Fruit fly (Drosophila melanogaster): ENCODE results near the gene ed.
A peak's percentile ranks its signal among the peaks of the same experiment; 100 is the strongest.

ed gene

dm6 chr2L:4118983-4119670, 88.0 kb downstream of the ed start (continued):
- TF ChIP-seq knrl (GFP tag; IDR thresholded peaks at IDR 0.05; ENCODE audit: partially characterized antibody) (no peak), CG10543 (GFP tag; optimal IDR thresholded peaks at IDR 0.05) (peak; percentile 17), MESR4 (GFP tag; optimal IDR thresholded peaks at IDR 0.05) (peak; percentile 1), CG18476 (GFP tag; optimal IDR thresholded peaks at IDR 0.05) (peak; percentile 81), Aef1 (GFP tag; IDR thresholded peaks at IDR 0.05) (peak; percentile 50; the same call in 2 of the 3 replicates), vfl (GFP tag; optimal IDR thresholded peaks at IDR 0.05) (peak; percentile 56), CG9437 (GFP tag; optimal IDR thresholded peaks at IDR 0.05) (peak; percentile 51), Adf1 (GFP tag; IDR thresholded peaks at IDR 0.05) (peak; percentile 27; the same call in 1 of the 2 replicates), zfh2 (GFP tag; optimal IDR thresholded peaks at IDR 0.05) (no peak), CG11723 (GFP tag; optimal IDR thresholded peaks at IDR 0.05) (peak; percentile 64), ac (GFP tag; optimal IDR thresholded peaks at IDR 0.05) (peak; percentile 54), Atf-2 (GFP tag; optimal IDR thresholded peaks at IDR 0.05) (peak; percentile 81), ttk (GFP tag; IDR thresholded peaks at IDR 0.05) (peak; percentile 79), ab (GFP tag; optimal IDR thresholded peaks at IDR 0.05) (peak; percentile 35), E2f2 (GFP tag; IDR thresholded peaks at IDR 0.05) (no peak; the same call in 1 of the 2 replicates), CG10979 (tag; optimal IDR thresholded peaks at IDR 0.05) (peak; percentile 91), CG16815 (GFP tag; optimal IDR thresholded peaks at IDR 0.05) (peak; percentile 82), Bgb (GFP tag; IDR thresholded peaks at IDR 0.05; ENCODE audit: partially characterized antibody) (no peak), jumu (GFP tag; optimal IDR thresholded peaks at IDR 0.05) (peak; percentile 70), E2f1 (GFP tag; IDR thresholded peaks at IDR 0.05) (peak; percentile 74), tio (GFP tag; optimal IDR thresholded peaks at IDR 0.05) (peak; percentile 77), CG14441 (GFP tag; IDR thresholded peaks at IDR 0.05) (peak; percentile 79), Doc3 (GFP tag; IDR thresholded peaks at IDR 0.05; ENCODE audit: partially characterized antibody) (no peak), pzg (GFP tag; optimal IDR thresholded peaks at IDR 0.05) (no peak), CG12942 (GFP tag; optimal IDR thresholded peaks at IDR 0.05) (peak; percentile 55), sqz (GFP tag; optimal IDR thresholded peaks at IDR 0.05) (peak; percentile 84), sna (GFP tag; IDR thresholded peaks at IDR 0.05; ENCODE audit: partially characterized antibody) (no peak), CG8359 (GFP tag; optimal IDR thresholded peaks at IDR 0.05; ENCODE audit: borderline replicate concordance) (peak; percentile 51), CG15011 (GFP tag; optimal IDR thresholded peaks at IDR 0.05) (peak; percentile 69), grau (tag; optimal IDR thresholded peaks at IDR 0.05) (peak; percentile 74), Rx (GFP tag; IDR thresholded peaks at IDR 0.05) (peak; percentile 79), wdn (GFP tag; IDR thresholded peaks at IDR 0.05) (0 out of 2 replicates have a peak, but pooled peaks have one; percentile 33), CG16779 (GFP tag; IDR thresholded peaks at IDR 0.05) (no peak), D19A (tag; optimal IDR thresholded peaks at IDR 0.05) (peak; percentile 79), Hmx (GFP tag; optimal IDR thresholded peaks at IDR 0.05) (peak; percentile 20), CG1647 (GFP tag; optimal IDR thresholded peaks at IDR 0.05) (peak; percentile 48), CG14667 (GFP tag; IDR thresholded peaks at IDR 0.05) (peak; percentile 77), CG12104 (GFP tag; optimal IDR thresholded peaks at IDR 0.05) (peak; percentile 61), CG7556 (GFP tag; optimal IDR thresholded peaks at IDR 0.05) (peak; percentile 87), seq (GFP tag; IDR thresholded peaks at IDR 0.05) (peak; percentile 83), MBD-R2 (GFP tag; IDR thresholded peaks at IDR 0.05) (no peak; the same call in 1 of the 2 replicates), CG6175 (GFP tag; IDR thresholded peaks at IDR 0.05) (peak; percentile 49; the same call in 1 of the 3 replicates), CG34376 (GFP tag; optimal IDR thresholded peaks at IDR 0.05) (peak; percentile 17), BEAF-32 (GFP tag; optimal IDR thresholded peaks at IDR 0.05) (no peak), Sry-β (GFP tag; optimal IDR thresholded peaks at IDR 0.05) (peak; percentile 34), CG1233 (GFP tag; optimal IDR thresholded peaks at IDR 0.05) (peak; percentile 79), HLH4C (GFP tag; IDR thresholded peaks at IDR 0.05; ENCODE audit: partially characterized antibody) (no peak), CG7928 (GFP tag; optimal IDR thresholded peaks at IDR 0.05) (peak; percentile 34), run (tag; optimal IDR thresholded peaks at IDR 0.05) (peak; percentile 68)
